Worm (Caenorhabditis elegans) whole organism, mixed stage, embryonic: ENCODE measurements around the gene ttx-1.

Source experiments
- ceh-43 ChIP-seq: fragments of 200-800 bp; sonication (Bioruptor generic); optimal IDR thresholded peaks from 2 replicates; lab custom pipeline; 2018; ENCODE audit warnings: mild to moderate bottlenecking, missing genetic modification characterization, moderate library complexity, missing compliant biosample characterization
- mab-5 ChIP-seq: fragments of 150-350 bp; optimal IDR thresholded peaks from 2 replicates; lab custom pipeline; 2014; ENCODE audit warnings: missing biosample characterization, missing genetic modification characterization
- zip-8 ChIP-seq: fragments of 150-350 bp; optimal IDR thresholded peaks from 2 replicates; lab custom pipeline; 2014; ENCODE audit warnings: missing biosample characterization, missing genetic modification characterization

ttx-1 gene

ce11 chrV:20004385-20004784, 59.6 kb downstream of the ttx-1 start, which contains the start of gene unc-51:
TSS of gene unc-51 (minus strand) at chrV:20004485.
- TF ChIP-seq mab-5 (no peak), zip-8 (no peak), ceh-43 (no peak)
